Worm (Caenorhabditis elegans): ENCODE results near the gene lap-2.

Gene lap-2

DNA sequence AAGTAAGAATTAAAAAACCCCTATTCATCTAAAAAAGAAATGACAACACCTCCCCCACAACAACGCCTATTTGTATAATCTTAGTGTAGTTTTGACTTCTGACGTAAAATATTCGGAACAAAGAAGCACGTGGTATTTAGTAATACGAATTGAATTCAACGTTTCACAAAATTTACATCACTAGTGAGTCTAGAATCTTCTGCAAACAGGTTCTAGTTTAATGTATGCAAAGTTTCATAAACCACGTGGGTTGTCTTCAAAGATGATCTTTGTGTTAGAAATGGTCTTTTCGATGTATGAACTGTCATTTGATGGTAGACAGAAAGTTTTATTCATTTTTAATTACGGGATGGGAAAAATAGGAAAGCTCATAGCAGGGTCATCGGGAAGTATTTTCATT is 29.6 kb downstream of the lap-2 start:
- no peak for TF ChIP-seq hlh-15 (tag; optimal IDR thresholded peaks at IDR 0.05)
- no peak for TF ChIP-seq ceh-9 (tag; optimal IDR thresholded peaks at IDR 0.05)
- no peak for TF ChIP-seq ets-4 (tag; optimal IDR thresholded peaks at IDR 0.05)
- TF ChIP-seq npax-4 (tag; optimal IDR thresholded peaks at IDR 0.05) = no peak
- TF ChIP-seq pqm-1 (tag; optimal IDR thresholded peaks at IDR 0.05) = no peak
- TF ChIP-seq dve-1 (tag; optimal IDR thresholded peaks at IDR 0.05) = no peak
- TF ChIP-seq pat-9 (tag; optimal IDR thresholded peaks at IDR 0.05) = no peak
- TF ChIP-seq F13H6.1 (tag; optimal IDR thresholded peaks at IDR 0.05) = no peak
- TF ChIP-seq zip-5 (tag; optimal IDR thresholded peaks at IDR 0.05) = no peak
- no peak for TF ChIP-seq lim-6 (tag; optimal IDR thresholded peaks at IDR 0.05)
- no peak for TF ChIP-seq mec-3 (tag; optimal IDR thresholded peaks at IDR 0.05; ENCODE audit: borderline replicate concordance)
- no peak for TF ChIP-seq K09A11.1 (tag; optimal IDR thresholded peaks at IDR 0.05; ENCODE audit: insufficient read depth)
- no peak for TF ChIP-seq pha-4 (tag; optimal IDR thresholded peaks at IDR 0.05)
- TF ChIP-seq ceh-2 (tag; optimal IDR thresholded peaks at IDR 0.05) = no peak
- TF ChIP-seq ref-2 (tag; optimal IDR thresholded peaks at IDR 0.05) = no peak
- no peak for TF ChIP-seq pax-1 (tag; optimal IDR thresholded peaks at IDR 0.05)
- no peak for TF ChIP-seq ceh-34 (tag; optimal IDR thresholded peaks at IDR 0.05)
- TF ChIP-seq lin-11 (tag; optimal IDR thresholded peaks at IDR 0.05) = no peak
- TF ChIP-seq ceh-18 (tag; optimal IDR thresholded peaks at IDR 0.05) = no peak
- no peak for TF ChIP-seq sox-4 (tag; optimal IDR thresholded peaks at IDR 0.05)

DNA sequence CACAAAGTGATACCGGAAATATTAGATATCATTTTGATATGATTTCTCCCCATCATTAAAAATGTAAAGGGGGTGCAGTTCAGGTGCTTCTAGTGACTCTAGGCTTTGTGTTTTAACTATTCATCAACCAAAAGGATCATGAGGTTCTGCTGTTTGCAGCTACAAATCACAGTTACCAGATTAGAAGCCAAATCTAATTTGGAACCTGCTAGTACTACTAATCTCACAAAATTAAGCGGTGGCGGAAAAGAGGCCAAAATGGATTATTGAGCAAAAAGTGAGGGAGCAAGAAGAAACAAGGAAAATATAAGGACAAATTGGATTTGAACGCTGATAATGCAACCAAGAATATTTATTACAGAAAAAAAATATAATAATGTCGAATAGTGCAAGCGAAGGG is 30.6 kb downstream of the lap-2 start:
- no peak for TF ChIP-seq T23F11.4 (GFP tag; optimal IDR thresholded peaks at IDR 0.05)
- peak; percentile 31 for TF ChIP-seq unc-42 (tag; optimal IDR thresholded peaks at IDR 0.05)

DNA sequence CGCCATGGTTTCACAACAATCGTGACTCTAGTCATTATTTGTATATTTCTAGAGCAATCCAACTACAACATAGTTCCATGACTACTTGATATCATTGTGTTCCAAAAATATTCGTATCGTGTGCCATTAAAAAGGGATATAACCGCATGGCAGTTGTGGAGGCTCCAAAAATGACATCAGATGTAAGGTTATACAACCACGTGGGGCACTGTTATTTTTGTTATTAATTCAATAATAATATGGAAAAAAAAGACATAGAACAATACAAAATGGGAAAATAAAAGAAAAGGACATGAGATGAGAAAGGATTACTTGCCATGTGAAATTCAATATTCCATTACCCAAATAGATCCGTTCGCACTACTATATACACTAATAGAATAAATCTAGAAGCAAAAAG is 31.9 kb downstream of the lap-2 start:
- TF ChIP-seq hlh-6 (tag; optimal IDR thresholded peaks at IDR 0.05) = no peak
- TF ChIP-seq pqm-1 (tag; optimal IDR thresholded peaks at IDR 0.05) = no peak
- no peak for TF ChIP-seq tbx-2 (tag; optimal IDR thresholded peaks at IDR 0.05)

DNA sequence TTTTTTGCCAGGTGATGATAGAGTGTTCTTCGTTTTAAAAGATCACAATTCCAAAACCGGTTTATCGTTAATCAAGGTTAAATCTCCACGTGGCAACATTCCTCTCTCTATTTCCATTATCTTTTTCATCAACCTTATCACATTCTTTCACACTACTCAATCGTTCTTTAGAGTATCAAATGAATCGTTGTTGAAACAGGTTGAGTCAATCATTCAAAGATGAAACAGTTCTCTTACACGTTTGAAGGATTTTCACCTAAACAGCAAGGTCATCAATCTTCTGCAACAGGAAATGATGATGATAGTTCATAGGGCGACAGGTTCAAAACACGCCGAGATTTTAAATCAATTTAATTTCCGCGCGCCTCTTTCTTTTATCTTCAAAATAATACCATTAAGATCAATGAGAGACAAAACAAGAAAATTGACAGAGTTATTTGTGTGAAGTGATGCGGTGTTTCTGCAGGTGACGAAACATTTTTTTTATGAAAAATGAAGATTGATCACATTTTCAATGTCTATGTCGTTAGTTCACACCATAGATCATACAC is 37.8 kb downstream of the lap-2 start:
- no peak for TF ChIP-seq ztf-16 (tag; optimal IDR thresholded peaks at IDR 0.05)
- no peak for TF ChIP-seq ceh-6 (GFP tag; optimal IDR thresholded peaks at IDR 0.05)
- no peak for TF ChIP-seq ceh-9 (tag; optimal IDR thresholded peaks at IDR 0.05)
- no peak for TF ChIP-seq syd-9 (tag; optimal IDR thresholded peaks at IDR 0.05)
- TF ChIP-seq pqm-1 (tag; optimal IDR thresholded peaks at IDR 0.05) = no peak
- no peak for TF ChIP-seq ahr-1 (tag; optimal IDR thresholded peaks at IDR 0.05)
- no peak for TF ChIP-seq K02D7.2 (tag; optimal IDR thresholded peaks at IDR 0.05)
- no peak for TF ChIP-seq unc-55 (GFP tag; optimal IDR thresholded peaks at IDR 0.05)
- no peak for TF ChIP-seq pag-3 (tag; optimal IDR thresholded peaks at IDR 0.05; ENCODE audit: borderline replicate concordance)
- TF ChIP-seq hlh-8 (tag; optimal IDR thresholded peaks at IDR 0.05) = no peak
- TF ChIP-seq fkh-6 (tag; optimal IDR thresholded peaks at IDR 0.05) = no peak
- no peak for TF ChIP-seq pat-9 (tag; optimal IDR thresholded peaks at IDR 0.05)
- TF ChIP-seq K09A11.1 (tag; optimal IDR thresholded peaks at IDR 0.05; ENCODE audit: insufficient read depth) = no peak
- TF ChIP-seq npax-4 (tag; optimal IDR thresholded peaks at IDR 0.05) = no peak
- TF ChIP-seq T23F11.4 (GFP tag; optimal IDR thresholded peaks at IDR 0.05) = no peak
- no peak for TF ChIP-seq Y22D7AL.16 (tag; optimal IDR thresholded peaks at IDR 0.05)

DNA sequence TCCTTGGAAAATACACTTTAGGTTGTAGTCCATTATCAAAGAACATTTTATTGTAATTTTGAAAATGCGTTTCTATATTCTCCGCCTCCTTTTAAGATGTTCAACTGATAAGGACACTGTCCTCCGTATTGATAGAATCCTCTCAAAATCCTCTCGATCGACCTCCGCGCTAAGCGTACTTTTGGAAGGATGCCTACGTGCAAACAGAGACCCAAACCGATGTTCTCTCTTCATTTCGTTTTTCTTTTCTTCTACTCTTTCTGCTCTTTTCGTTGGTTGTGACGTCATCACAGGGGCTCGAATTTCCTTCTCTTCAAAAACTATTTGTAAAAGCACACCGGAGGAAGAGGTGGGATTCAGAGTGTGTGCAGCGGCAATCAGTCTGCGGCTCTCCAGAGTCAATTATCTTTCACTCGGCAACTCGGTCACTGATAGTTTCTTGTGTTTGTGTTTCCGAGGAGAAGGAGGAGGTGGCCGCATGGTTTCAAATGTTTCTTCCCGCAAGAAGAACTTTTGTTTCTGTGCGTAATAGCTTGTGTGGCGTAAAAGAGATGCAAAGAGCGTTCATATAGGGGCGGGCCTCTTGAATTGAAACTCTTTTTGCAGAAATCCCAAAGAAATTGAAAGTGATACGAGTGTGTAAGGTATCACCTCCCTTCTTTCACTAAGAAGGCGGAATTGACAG is 39.1 kb downstream of the lap-2 start, which contains the start of gene C34B4.2:
Gene C34B4.2, plus strand, starts transcription at position 614 of the 685 bp plus-strand sequence.
- TF ChIP-seq ama-1 (optimal IDR thresholded peaks at IDR 0.05) = no peak
- peak; percentile 57 for TF ChIP-seq ceh-19 (GFP tag; optimal IDR thresholded peaks at IDR 0.05)
- no peak for TF ChIP-seq odd-2 (tag; optimal IDR thresholded peaks at IDR 0.05)
- peak; percentile 77 for TF ChIP-seq ceh-34 (tag; optimal IDR thresholded peaks at IDR 0.05)
- no peak for TF ChIP-seq syd-9 (tag; optimal IDR thresholded peaks at IDR 0.05)
- TF ChIP-seq sox-2 (GFP tag; IDR thresholded peaks at IDR 0.05) = no peak
- TF ChIP-seq ceh-6 (GFP tag; optimal IDR thresholded peaks at IDR 0.05) = no peak
- TF ChIP-seq unc-42 (tag; optimal IDR thresholded peaks at IDR 0.05) = peak; percentile 41
- TF ChIP-seq hlh-6 (tag; optimal IDR thresholded peaks at IDR 0.05) = no peak
- no peak for TF ChIP-seq lim-6 (tag; optimal IDR thresholded peaks at IDR 0.05)
- no peak for TF ChIP-seq ceh-22 (tag; optimal IDR thresholded peaks at IDR 0.05)
- TF ChIP-seq ceh-31 (tag; optimal IDR thresholded peaks at IDR 0.05) = peak; percentile 29
- TF ChIP-seq ceh-18 (tag; optimal IDR thresholded peaks at IDR 0.05) = peak; percentile 94
- peak; percentile 0 for TF ChIP-seq pat-9 (tag; optimal IDR thresholded peaks at IDR 0.05)
- TF ChIP-seq gmeb-2 (tag; optimal IDR thresholded peaks at IDR 0.05) = no peak
- peak; percentile 35 for TF ChIP-seq ceh-2 (tag; optimal IDR thresholded peaks at IDR 0.05)
- TF ChIP-seq npax-4 (tag; optimal IDR thresholded peaks at IDR 0.05) = no peak
- no peak for TF ChIP-seq nhr-232 (tag; optimal IDR thresholded peaks at IDR 0.05)
- no peak for TF ChIP-seq elt-4 (tag; optimal IDR thresholded peaks at IDR 0.05)
- no peak for TF ChIP-seq unc-86 (tag; optimal IDR thresholded peaks at IDR 0.05)
- no peak for TF ChIP-seq Y22D7AL.16 (tag; optimal IDR thresholded peaks at IDR 0.05)

All from whole organism, late embryonic.